Fruit fly (Drosophila melanogaster) whole organism, adult: Measurements from ENCODE around the gene CG42238.

Experiments used
- CG5204 ChIP-seq: fragments of 200-800 bp; sonication (Bioruptor generic); optimal IDR thresholded peaks from 2 replicates; lab custom pipeline; 2016; ENCODE audit warnings: missing biosample characterization, missing genetic modification characterization
- Clk ChIP-seq: fragments of 200-800 bp; sonication (Bioruptor generic); optimal IDR thresholded peaks from 2 replicates; lab custom pipeline; 2017; ENCODE audit warnings: missing biosample characterization, missing genetic modification characterization
- Crg-1 ChIP-seq: fragments of 200-800 bp; sonication (Bioruptor generic); optimal IDR thresholded peaks from 2 replicates; lab custom pipeline; 2016; ENCODE audit warnings: missing biosample characterization, missing genetic modification characterization

- TF ChIP-seq Crg-1 (GFP tag; lab: Kevin White, UChicago) = no peak
- TF ChIP-seq Clk = no peak
- no peak for TF ChIP-seq CG5204 (GFP tag; lab: Kevin White, UChicago)
Measured at dm6 chr2L:20944342-20944741, 107.6 kb downstream of the CG42238 start.
